Fruit fly (Drosophila melanogaster): ENCODE results near the gene CG7290.

CG7290 gene

dm6 chr3L:20183345-20184088 is 22.3 kb downstream of the CG7290 start (continued):
- TF ChIP-seq Jarid2 (GFP tag; optimal IDR thresholded peaks at IDR 0.05): no peak
- peak; percentile 23 for TF ChIP-seq CG10147 (GFP tag; optimal IDR thresholded peaks at IDR 0.05)
- TF ChIP-seq CG1647 (GFP tag; optimal IDR thresholded peaks at IDR 0.05): peak; percentile 47
- TF ChIP-seq CG8089 (GFP tag; optimal IDR thresholded peaks at IDR 0.05): peak; percentile 13
- peak; percentile 65 for TF ChIP-seq Med (GFP tag)
- TF ChIP-seq ranshi (GFP tag; IDR thresholded peaks at IDR 0.05): peak; percentile 35; the same call in 1 of the 2 replicates
- no peak for TF ChIP-seq Tbp (GFP tag; optimal IDR thresholded peaks at IDR 0.05)
- TF ChIP-seq mld (GFP tag; IDR thresholded peaks at IDR 0.05; ENCODE audit: partially characterized antibody): no peak
- TF ChIP-seq dimm (GFP tag; IDR thresholded peaks at IDR 0.05): no peak
- no peak for TF ChIP-seq pan (optimal IDR thresholded peaks at IDR 0.05)
- peak in 1 of 2 experiments; percentile 55 for TF ChIP-seq pan (GFP tag; optimal IDR thresholded peaks at IDR 0.05 in 1 of 2, IDR thresholded peaks at IDR 0.05 in 1 of 2)
- peak; percentile 60 for TF ChIP-seq Ets65A (GFP tag)
- no peak for TF ChIP-seq ro (GFP tag; IDR thresholded peaks at IDR 0.05)
- TF ChIP-seq CG6689 (GFP tag; IDR thresholded peaks at IDR 0.05): peak; percentile 43
- TF ChIP-seq CG17328 (GFP tag; IDR thresholded peaks at IDR 0.05): 0 out of 2 replicates have a peak, but pooled peaks have one; percentile 19
- peak; percentile 64 for TF ChIP-seq Hsf (GFP tag; optimal IDR thresholded peaks at IDR 0.05)
- peak; percentile 39 for TF ChIP-seq ATbp (GFP tag; optimal IDR thresholded peaks at IDR 0.05)
- TF ChIP-seq CG3847 (GFP tag; IDR thresholded peaks at IDR 0.05): 0 out of 2 replicates have a peak, but pooled peaks have one; percentile 8
- 0 out of 2 replicates have a peak, but pooled peaks have one; percentile 13 for TF ChIP-seq stc (GFP tag; IDR thresholded peaks at IDR 0.05)
- no peak for TF ChIP-seq croc (GFP tag; conservative IDR thresholded peaks at IDR 0.05)
- peak; percentile 45; the same call in 1 of the 2 replicates for TF ChIP-seq Xrp1 (GFP tag; IDR thresholded peaks at IDR 0.05)
- TF ChIP-seq sd (tag; optimal IDR thresholded peaks at IDR 0.05): no peak
- peak; percentile 33; the same call in 2 of the 4 replicates for TF ChIP-seq Gug (GFP tag; IDR thresholded peaks at IDR 0.05)
- TF ChIP-seq CG11695 (GFP tag; IDR thresholded peaks at IDR 0.05): peak; percentile 52; the same call in 1 of the 3 replicates
- TF ChIP-seq dysf (GFP tag; IDR thresholded peaks at IDR 0.05): peak; percentile 69
- TF ChIP-seq CG12659 (GFP tag; optimal IDR thresholded peaks at IDR 0.05): peak; percentile 23
- TF ChIP-seq CG15269 (tag; optimal IDR thresholded peaks at IDR 0.05): peak; percentile 59
- TF ChIP-seq CG14441 (GFP tag; IDR thresholded peaks at IDR 0.05): peak; percentile 49; the same call in 1 of the 2 replicates
- no peak for TF ChIP-seq Spps (tag; optimal IDR thresholded peaks at IDR 0.05)
- TF ChIP-seq CG11456 (GFP tag; IDR thresholded peaks at IDR 0.05): peak; percentile 27; the same call in 1 of the 3 replicates
- TF ChIP-seq odd (GFP tag; optimal IDR thresholded peaks at IDR 0.05): no peak
- no peak for TF ChIP-seq CG16863 (GFP tag; optimal IDR thresholded peaks at IDR 0.05)
- TF ChIP-seq Six4 (GFP tag; optimal IDR thresholded peaks at IDR 0.05): no peak
- TF ChIP-seq Blimp-1 (GFP tag; optimal IDR thresholded peaks at IDR 0.05): peak; percentile 54
- peak; percentile 33 for TF ChIP-seq org-1 (GFP tag; optimal IDR thresholded peaks at IDR 0.05)
- TF ChIP-seq CG2712 (tag; optimal IDR thresholded peaks at IDR 0.05): peak; percentile 72
- TF ChIP-seq CG16813 (GFP tag; IDR thresholded peaks at IDR 0.05; ENCODE audit: partially characterized antibody): no peak
- peak; percentile 38 for TF ChIP-seq CG15696 (tag; optimal IDR thresholded peaks at IDR 0.05)
- no peak for TF ChIP-seq amos (GFP tag; IDR thresholded peaks at IDR 0.05; ENCODE audit: partially characterized antibody)
- peak; percentile 61 for TF ChIP-seq tio (GFP tag; optimal IDR thresholded peaks at IDR 0.05)
- TF ChIP-seq CG4282 (GFP tag; optimal IDR thresholded peaks at IDR 0.05): no peak
- TF ChIP-seq crc (GFP tag; optimal IDR thresholded peaks at IDR 0.05): no peak
- peak; percentile 58 for TF ChIP-seq CG30403 (GFP tag; optimal IDR thresholded peaks at IDR 0.05)
- peak; percentile 40 for TF ChIP-seq fd96Cb (tag; optimal IDR thresholded peaks at IDR 0.05)
- TF ChIP-seq al (GFP tag; IDR thresholded peaks at IDR 0.05): peak; percentile 51
- TF ChIP-seq CG3281 (GFP tag; optimal IDR thresholded peaks at IDR 0.05): peak; percentile 59
- no peak for TF ChIP-seq CG12236 (GFP tag; optimal IDR thresholded peaks at IDR 0.05)
- 0 out of 2 replicates have a peak, but pooled peaks have one; percentile 12 for TF ChIP-seq Dip2 (GFP tag; IDR thresholded peaks at IDR 0.05)
- 0 out of 3 replicates have a peak, but pooled peaks have one; percentile 12 for TF ChIP-seq sr (GFP tag; IDR thresholded peaks at IDR 0.05)

All from whole organism, embryonic.